Worm (Caenorhabditis elegans) whole organism, L4 larva: ENCODE results near the gene cest-2.3.
A peak's percentile ranks its signal among the peaks of the same experiment; 100 is the strongest.

Experiments used
- F44E2.7 ChIP-seq: fragments of 200-800 bp; sonication (Bioruptor generic); IDR thresholded peaks from 2 replicates; pipeline ENCODE4 v2.1.2; 2022; ENCODE audit warnings: missing genetic modification characterization, missing compliant biosample characterization
- F49E8.2 ChIP-seq: sonication (generic microtip); optimal IDR thresholded peaks from 2 replicates; lab custom pipeline; 2016; ENCODE audit warnings: missing compliant biosample characterization, mild to moderate bottlenecking, missing genetic modification characterization, borderline replicate concordance
- Y105C5A.15 ChIP-seq: fragments of 200-800 bp; sonication (Bioruptor generic); IDR thresholded peaks from 2 replicates; pipeline ENCODE4 v1.3.6; 2022; ENCODE audit warnings: missing genetic modification characterization, missing compliant biosample characterization
- Y48G9A.11 ChIP-seq: fragments of 200-800 bp; sonication (Bioruptor generic); IDR thresholded peaks from 2 replicates; pipeline ENCODE4 v1.3.6; 2022; ENCODE audit warnings: missing genetic modification reagents, missing genetic modification characterization, missing compliant biosample characterization
- Y75B8A.6 ChIP-seq: fragments of 200-800 bp; sonication (Bioruptor generic); IDR thresholded peaks from 2 replicates; pipeline ENCODE4 v1.3.6; 2022; ENCODE audit warnings: missing genetic modification reagents, missing genetic modification characterization, missing compliant biosample characterization
- ZK546.5 ChIP-seq, 2 experiments: sonication (generic microtip); optimal IDR thresholded peaks; 2 replicates each; lab custom pipeline; 2017; ENCODE audit warnings: missing biosample characterization in 2 of 2, missing genetic modification characterization in 2 of 2
- aha-1 ChIP-seq: fragments of 150-350 bp; peaks from one replicate; lab custom pipeline; 2014; ENCODE audit warnings: missing biosample characterization, missing genetic modification characterization
- ama-1 ChIP-seq: fragments of 150-350 bp; optimal IDR thresholded peaks from 2 replicates; lab custom pipeline; 2014; ENCODE audit warnings: inconsistent platforms, mixed read lengths
- attf-4 ChIP-seq: sonication (generic microtip); optimal IDR thresholded peaks from 3 replicates; lab custom pipeline; 2017; ENCODE audit warnings: missing biosample characterization, missing genetic modification characterization
- ceh-20 ChIP-seq: fragments of 200-800 bp; sonication (Bioruptor generic); IDR thresholded peaks from 2 replicates; pipeline ENCODE4 v1.3.6; 2022; ENCODE audit warnings: missing genetic modification reagents, missing genetic modification characterization, missing compliant biosample characterization
- ceh-44 ChIP-seq: fragments of 200-800 bp; sonication (Bioruptor generic); IDR thresholded peaks from 2 replicates; pipeline ENCODE4 v1.3.6; 2022; ENCODE audit warnings: missing genetic modification reagents, missing genetic modification characterization, missing compliant biosample characterization
- ceh-62 ChIP-seq: sonication (generic microtip); optimal IDR thresholded peaks from 2 replicates; lab custom pipeline; 2017; ENCODE audit warnings: missing biosample characterization, missing genetic modification characterization
- ceh-82 ChIP-seq: sonication (generic microtip); optimal IDR thresholded peaks from 2 replicates; lab custom pipeline; 2017; ENCODE audit warnings: missing biosample characterization, missing genetic modification characterization
- ces-1 ChIP-seq: fragments of 150-350 bp; sonication (generic microtip); optimal IDR thresholded peaks from 4 replicates; lab custom pipeline; 2014; ENCODE audit warnings: missing biosample characterization, missing genetic modification reagents, missing genetic modification characterization
- dmd-6 ChIP-seq: fragments of 200-800 bp; sonication (Bioruptor generic); IDR thresholded peaks from 2 replicates; pipeline ENCODE4 v1.3.6; 2022; ENCODE audit warnings: missing genetic modification reagents, missing genetic modification characterization, missing compliant biosample characterization
- dmd-8 ChIP-seq: fragments of 200-800 bp; sonication (Bioruptor generic); IDR thresholded peaks from 2 replicates; pipeline ENCODE4 v1.3.6; 2022; ENCODE audit warnings: missing genetic modification characterization, missing compliant biosample characterization
- dmd-9 ChIP-seq: fragments of 200-800 bp; sonication (Bioruptor generic); IDR thresholded peaks from 2 replicates; pipeline ENCODE4 v1.3.6; 2022; ENCODE audit warnings: missing genetic modification reagents, missing genetic modification characterization, missing compliant biosample characterization
- dpl-1 ChIP-seq: fragments of 150-350 bp; optimal IDR thresholded peaks from 2 replicates; lab custom pipeline; 2014; ENCODE audit warnings: missing biosample characterization, missing genetic modification reagents, missing genetic modification characterization
- dve-1 ChIP-seq: sonication (generic microtip); optimal IDR thresholded peaks from 2 replicates; lab custom pipeline; 2017; ENCODE audit warnings: antibody characterized with exemption, mild to moderate bottlenecking, missing genetic modification characterization, missing compliant biosample characterization; ENCODE audit not compliant: insufficient read depth
- hif-1 ChIP-seq, 2 experiments: sonication (generic microtip); optimal IDR thresholded peaks; 2 replicates each; lab custom pipeline; 2016 to 2017; ENCODE audit warnings: missing compliant biosample characterization in 2 of 2, missing genetic modification characterization in 2 of 2, missing genetic modification reagents in 2 of 2, missing genotype in 2 of 2, mild to moderate bottlenecking in 1 of 2
- jun-1 ChIP-seq: fragments of 150-350 bp; optimal IDR thresholded peaks from 2 replicates; lab custom pipeline; 2014; ENCODE audit warnings: missing biosample characterization, missing genetic modification reagents, missing genetic modification characterization
- lim-7 ChIP-seq: fragments of 200-800 bp; sonication (Bioruptor generic); IDR thresholded peaks from 2 replicates; pipeline ENCODE4 v1.3.6; 2022; ENCODE audit warnings: missing genetic modification characterization, missing compliant biosample characterization
- lin-13 ChIP-seq: fragments of 150-350 bp; optimal IDR thresholded peaks from 2 replicates; lab custom pipeline; 2014; ENCODE audit warnings: missing biosample characterization, missing genetic modification reagents, missing genetic modification characterization
- madf-5 ChIP-seq, 2 experiments: fragments of 200-800 bp; sonication (Bioruptor generic); IDR thresholded peaks; 2 replicates each; pipeline ENCODE4 v1.3.6; 2022; ENCODE audit warnings: missing compliant biosample characterization in 2 of 2, missing genetic modification characterization in 2 of 2
- mdl-1 ChIP-seq, 2 experiments: fragments of 150-350 bp in 1 of 2; sonication (generic microtip) in 1 of 2; optimal IDR thresholded peaks; 2 replicates each; lab custom pipeline; 2014 to 2017; ENCODE audit warnings: missing biosample characterization in 2 of 2, missing genetic modification characterization in 2 of 2
- mes-2 ChIP-seq: sonication (generic microtip); optimal IDR thresholded peaks from 2 replicates; lab custom pipeline; 2016; ENCODE audit warnings: missing genotype, mild to moderate bottlenecking, missing genetic modification characterization, missing compliant biosample characterization; ENCODE audit not compliant: poor library complexity, severe bottlenecking
- mxl-3 ChIP-seq: fragments of 200-800 bp; sonication (Bioruptor generic); optimal IDR thresholded peaks from 2 replicates; lab custom pipeline; 2018; ENCODE audit warnings: mild to moderate bottlenecking, missing genetic modification characterization, missing compliant biosample characterization
- nhr-102 ChIP-seq: sonication (generic microtip); optimal IDR thresholded peaks from 2 replicates; lab custom pipeline; 2016; ENCODE audit warnings: mild to moderate bottlenecking, missing genetic modification characterization, moderate library complexity, missing compliant biosample characterization
- nhr-25 ChIP-seq: sonication (generic microtip); optimal IDR thresholded peaks from 2 replicates; lab custom pipeline; 2017; ENCODE audit warnings: missing genetic modification characterization, mild to moderate bottlenecking, missing compliant biosample characterization, antibody characterized with exemption, moderate library complexity, borderline replicate concordance; ENCODE audit not compliant: insufficient read depth
- nhr-41 ChIP-seq: fragments of 200-800 bp; sonication (Bioruptor generic); IDR thresholded peaks from 2 replicates; pipeline ENCODE4 v1.3.6; 2022; ENCODE audit warnings: missing genetic modification reagents, missing genetic modification characterization, missing compliant biosample characterization
- nhr-42 ChIP-seq: fragments of 200-800 bp; sonication (Bioruptor generic); IDR thresholded peaks from 2 replicates; pipeline ENCODE4 v1.3.6; 2022; ENCODE audit warnings: missing genetic modification characterization, missing compliant biosample characterization
- nhr-48 ChIP-seq: sonication (generic microtip); optimal IDR thresholded peaks from 2 replicates; lab custom pipeline; 2016; ENCODE audit warnings: mild to moderate bottlenecking, missing genetic modification characterization, missing compliant biosample characterization
- nhr-76 ChIP-seq: fragments of 150-350 bp; optimal IDR thresholded peaks from 2 replicates; lab custom pipeline; 2014; ENCODE audit warnings: missing biosample characterization, missing genetic modification characterization
- nhr-77 ChIP-seq: fragments of 150-350 bp; optimal IDR thresholded peaks from 2 replicates; lab custom pipeline; 2014; ENCODE audit warnings: missing biosample characterization, missing genetic modification characterization
- rbr-2 ChIP-seq: sonication (generic microtip); optimal IDR thresholded peaks from 2 replicates; lab custom pipeline; 2016; ENCODE audit warnings: missing genotype, missing genetic modification characterization, missing compliant biosample characterization
- sdz-12 ChIP-seq: fragments of 200-800 bp; sonication (Bioruptor generic); optimal IDR thresholded peaks from 2 replicates; lab custom pipeline; 2018; ENCODE audit warnings: mild to moderate bottlenecking, missing genetic modification characterization, missing compliant biosample characterization
- snpc-1.2 ChIP-seq: fragments of 200-800 bp; sonication (Bioruptor generic); IDR thresholded peaks from 2 replicates; pipeline ENCODE4 v1.3.6; 2022; ENCODE audit warnings: missing genetic modification reagents, missing genetic modification characterization, missing compliant biosample characterization
- tra-1 ChIP-seq: fragments of 200-800 bp; sonication (Bioruptor generic); IDR thresholded peaks from 2 replicates; pipeline ENCODE4 v1.3.6; 2022; ENCODE audit warnings: missing genetic modification reagents, missing genetic modification characterization, missing compliant biosample characterization
- unc-62 ChIP-seq, 3 experiments: fragments of 150-350 bp in 1 of 3; sonication (generic microtip); optimal IDR thresholded peaks in 2 of 3; peaks in 1 of 3; 1 replicate in 1 of 3; 2 replicates in 2 of 3; lab custom pipeline; 2014 to 2017; ENCODE audit warnings: missing biosample characterization in 3 of 3, missing genetic modification characterization in 3 of 3, missing genetic modification reagents in 3 of 3, missing genotype in 1 of 3
- zip-11 ChIP-seq: fragments of 200-800 bp; sonication (Bioruptor generic); IDR thresholded peaks from 2 replicates; pipeline ENCODE4 v1.3.6; 2022; ENCODE audit warnings: missing genetic modification characterization, missing compliant biosample characterization
- zip-2 ChIP-seq: fragments of 150-350 bp; optimal IDR thresholded peaks from 2 replicates; lab custom pipeline; 2014; ENCODE audit warnings: missing biosample characterization, missing genetic modification characterization
- ztf-7 ChIP-seq: fragments of 150-350 bp; optimal IDR thresholded peaks from 2 replicates; lab custom pipeline; 2014; ENCODE audit warnings: missing biosample characterization, missing genetic modification characterization

cest-2.3 gene

DNA sequence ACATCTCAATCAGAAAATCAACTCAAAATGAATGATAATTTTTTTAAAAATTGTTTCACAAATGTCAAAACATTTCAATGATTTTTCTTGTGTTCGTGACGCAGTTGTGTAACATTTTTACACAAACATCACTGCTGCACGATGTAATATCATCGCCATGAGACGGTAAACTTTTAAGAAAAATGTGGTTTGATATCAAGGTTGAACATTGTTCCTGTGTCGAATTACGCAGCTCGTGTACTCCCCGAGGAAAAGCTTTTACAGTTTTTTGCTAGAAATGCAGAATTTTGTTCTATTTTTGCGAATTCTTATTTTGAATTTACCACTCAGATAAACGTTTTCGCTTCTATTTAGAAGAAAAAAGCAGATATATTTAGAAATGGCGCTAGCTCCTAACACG is 14.9 kb upstream of the cest-2.3 start (continued):
- TF ChIP-seq attf-4 (tag; lab: Kevin White, UChicago) (no peak), unc-62 (GFP tag; optimal IDR thresholded peaks at IDR 0.05 in 1 of 2; lab: Kevin White, UChicago) (peak in 1 of 2 experiments; percentile 45), unc-62 (tag; optimal IDR thresholded peaks at IDR 0.05; lab: Kevin White, UChicago) (no peak), nhr-102 (tag; lab: Kevin White, UChicago) (peak; percentile 26), madf-5 (GFP tag; IDR thresholded peaks at IDR 0.05; lab: Robert Waterston, UW) (0 out of 4 replicates have a peak, but pooled peaks of 1 of the 2 experiments have one; percentile 33), nhr-76 (tag; lab: Kevin White, UChicago) (no peak), ceh-82 (tag; lab: Kevin White, UChicago) (no peak), F44E2.7 (no peak), lim-7 (GFP tag; lab: Robert Waterston, UW) (no peak), dmd-9 (no peak), mdl-1 (tag; optimal IDR thresholded peaks at IDR 0.05; lab: Kevin White, UChicago) (peak in 1 of 2 experiments; percentile 59), ztf-7 (tag; lab: Kevin White, UChicago) (no peak), zip-2 (tag; lab: Kevin White, UChicago) (no peak), nhr-41 (GFP tag; lab: Robert Waterston, UW) (no peak), Y48G9A.11 (no peak), aha-1 (peak; percentile 57), tra-1 (peak; percentile 37; the same call in 1 of the 2 replicates), mxl-3 (GFP tag; lab: Kevin White, UChicago) (peak; percentile 5), nhr-25 (no peak), nhr-77 (tag; lab: Kevin White, UChicago) (no peak), nhr-42 (GFP tag; lab: Robert Waterston, UW) (no peak), ceh-44 (GFP tag; lab: Robert Waterston, UW) (no peak), jun-1 (tag; lab: Kevin White, UChicago) (no peak), nhr-48 (no peak), dmd-6 (GFP tag; lab: Robert Waterston, UW) (no peak; the same call in 1 of the 2 replicates), ceh-62 (tag; lab: Kevin White, UChicago) (no peak), mes-2 (tag; lab: Kevin White, UChicago) (peak; percentile 64), ZK546.5 (tag; optimal IDR thresholded peaks at IDR 0.05; lab: Kevin White, UChicago) (no peak), lin-13 (GFP tag; lab: Kevin White, UChicago) (no peak), Y105C5A.15 (GFP tag; lab: Robert Waterston, UW) (no peak), dve-1 (tag; lab: Kevin White, UChicago) (peak; percentile 23), dpl-1 (peak; percentile 7), sdz-12 (GFP tag; lab: Kevin White, UChicago) (no peak), F49E8.2 (tag; lab: Kevin White, UChicago) (no peak), Y75B8A.6 (GFP tag; lab: Robert Waterston, UW) (no peak), ces-1 (GFP tag; lab: Kevin White, UChicago) (no peak), rbr-2 (no peak), ceh-20 (GFP tag; lab: Robert Waterston, UW) (0 out of 2 replicates have a peak, but pooled peaks have one; percentile 36), dmd-8 (no peak), hif-1 (tag; optimal IDR thresholded peaks at IDR 0.05; lab: Kevin White, UChicago) (peak in 1 of 2 experiments; percentile 41), zip-11 (no peak), ama-1 (lab: Kevin White, UChicago) (peak; percentile 87), snpc-1.2 (GFP tag; lab: Robert Waterston, UW) (no peak)
